Fruit fly (Drosophila melanogaster): ENCODE data around the gene Cpr30F.

The Cpr30F gene

DNA sequence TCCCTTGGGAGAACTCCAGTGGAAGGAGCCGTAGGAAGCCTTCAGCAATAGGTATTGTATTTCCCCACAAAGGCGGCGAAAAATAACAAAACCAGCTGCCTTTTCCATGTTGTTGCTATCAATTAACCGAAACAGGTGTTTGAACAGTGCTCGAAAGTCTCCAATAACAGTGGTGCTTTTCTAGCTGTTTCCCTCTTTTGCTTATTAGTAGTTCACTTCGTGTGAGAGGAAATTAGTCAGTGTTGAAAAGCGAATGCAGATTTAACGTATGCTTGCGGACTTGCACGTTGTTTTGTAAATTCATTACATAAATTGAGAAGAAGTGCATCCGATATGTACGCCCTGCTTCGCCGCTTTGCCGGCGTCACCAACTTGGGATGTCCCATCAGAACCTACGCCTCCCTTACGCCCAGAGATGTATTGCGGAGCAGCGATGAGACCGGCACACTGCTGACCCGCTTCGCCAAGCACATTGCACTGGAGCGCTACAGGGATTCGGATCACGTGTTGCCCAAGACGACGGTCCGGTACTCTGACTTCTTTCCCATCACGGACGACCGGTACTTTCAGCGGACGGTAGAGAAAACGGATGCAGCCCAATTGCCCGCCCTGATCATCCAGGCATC is 5.8 kb upstream of the Cpr30F start, which contains the start of the genes Datp and CG4619 (continued):
- TF ChIP-seq CG9139 (GFP tag; optimal IDR thresholded peaks at IDR 0.05) = no peak
- TF ChIP-seq Ets21C (GFP tag; optimal IDR thresholded peaks at IDR 0.05) = no peak
- TF ChIP-seq fd85E (GFP tag; optimal IDR thresholded peaks at IDR 0.05) = no peak
- TF ChIP-seq fkh (GFP tag; optimal IDR thresholded peaks at IDR 0.05) = no peak
- peak; percentile 42 for TF ChIP-seq cyc (GFP tag; optimal IDR thresholded peaks at IDR 0.05)
- TF ChIP-seq ss (GFP tag; optimal IDR thresholded peaks at IDR 0.05) = no peak
- TF ChIP-seq Eip78C (GFP tag) = peak; percentile 74
- TF ChIP-seq CG10669 (GFP tag; optimal IDR thresholded peaks at IDR 0.05) = no peak
- no peak for TF ChIP-seq CG3032 (tag; optimal IDR thresholded peaks at IDR 0.05)
- peak; percentile 59 for TF ChIP-seq vri (GFP tag; optimal IDR thresholded peaks at IDR 0.05)
- no peak for TF ChIP-seq CG8119 (GFP tag; IDR thresholded peaks at IDR 0.05)
- no peak for TF ChIP-seq Gug (GFP tag; IDR thresholded peaks at IDR 0.05)

DNA sequence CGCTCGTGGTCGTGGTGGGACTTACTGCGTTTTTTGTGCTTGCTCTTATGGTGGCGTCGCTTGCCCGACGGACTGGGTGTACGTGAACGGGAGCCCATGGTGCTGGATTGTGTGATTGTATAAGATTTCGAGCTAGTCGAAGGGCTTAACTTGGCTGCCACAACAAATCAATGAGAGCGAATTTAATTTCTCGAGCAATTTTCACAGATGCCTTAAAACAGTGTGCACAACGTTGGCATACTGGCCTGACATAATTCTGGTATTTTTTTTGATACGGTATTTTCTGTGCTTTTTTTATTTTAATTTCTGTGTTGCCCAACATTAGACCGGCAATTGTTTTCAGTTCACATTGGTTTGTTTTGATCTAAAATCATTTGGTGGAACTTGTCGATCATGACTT is 4.9 kb upstream of the Cpr30F start, which contains the start of gene Arglu1:
TSS of gene Arglu1 (minus strand) at position 227 of the 400 bp plus-strand sequence.
- TF ChIP-seq CG11762 (GFP tag; optimal IDR thresholded peaks at IDR 0.05; ENCODE audit: insufficient read depth) = no peak
- no peak for TF ChIP-seq salr (GFP tag; optimal IDR thresholded peaks at IDR 0.05)
- no peak for TF ChIP-seq CG11902 (GFP tag; optimal IDR thresholded peaks at IDR 0.05)
- TF ChIP-seq CG6792 (GFP tag; optimal IDR thresholded peaks at IDR 0.05) = no peak
- no peak for TF ChIP-seq pdm3 (GFP tag; optimal IDR thresholded peaks at IDR 0.05)
- peak; percentile 53; the same call in 2 of the 3 replicates for TF ChIP-seq CG6163 (GFP tag; IDR thresholded peaks at IDR 0.05)
- no peak for TF ChIP-seq CG4318 (GFP tag; optimal IDR thresholded peaks at IDR 0.05)
- no peak for TF ChIP-seq Eip75B (GFP tag; optimal IDR thresholded peaks at IDR 0.05)
- no peak for TF ChIP-seq OdsH (GFP tag; optimal IDR thresholded peaks at IDR 0.05)
- TF ChIP-seq CG31627 (GFP tag; optimal IDR thresholded peaks at IDR 0.05) = peak; percentile 9
- peak; percentile 41 for TF ChIP-seq lz (GFP tag; optimal IDR thresholded peaks at IDR 0.05)
- peak; percentile 40 for TF ChIP-seq cyc (GFP tag; optimal IDR thresholded peaks at IDR 0.05)
- no peak for TF ChIP-seq acj6 (GFP tag; optimal IDR thresholded peaks at IDR 0.05)
- no peak for TF ChIP-seq esn (GFP tag; optimal IDR thresholded peaks at IDR 0.05)
- no peak for TF ChIP-seq CG8319 (GFP tag; optimal IDR thresholded peaks at IDR 0.05)
- no peak for TF ChIP-seq CG16779 (tag; optimal IDR thresholded peaks at IDR 0.05)
- no peak for TF ChIP-seq CG6276 (GFP tag; optimal IDR thresholded peaks at IDR 0.05)
- no peak for TF ChIP-seq Smox (GFP tag; optimal IDR thresholded peaks at IDR 0.05)
- no peak for TF ChIP-seq Sox14 (GFP tag; optimal IDR thresholded peaks at IDR 0.05)

DNA sequence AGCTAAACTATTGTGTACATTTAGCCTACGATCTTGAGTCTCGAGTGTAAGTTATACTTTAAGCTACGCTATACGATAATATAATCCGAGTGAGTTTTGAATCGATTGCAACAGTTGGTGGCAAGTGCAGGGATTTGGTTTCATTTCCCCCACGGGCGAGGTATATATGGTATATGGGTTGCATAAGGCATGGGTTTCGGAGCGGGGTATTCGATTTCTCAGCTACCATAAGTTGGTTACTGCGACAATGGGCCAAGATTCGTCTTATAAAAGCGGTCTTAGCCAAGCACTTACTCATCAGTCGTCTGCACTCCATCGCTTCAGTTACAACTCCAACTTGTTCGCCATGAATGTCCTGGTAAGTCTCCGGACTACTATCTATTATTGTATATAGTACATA is 2.7 kb downstream of the Cpr30F start, which contains the start of gene CG42367:
TSS of gene CG42367 (plus strand) at position 301 of the 400 bp plus-strand sequence.
- TF ChIP-seq Lpt (GFP tag; optimal IDR thresholded peaks at IDR 0.05) (no peak), Eip75B (GFP tag; optimal IDR thresholded peaks at IDR 0.05) (no peak), fkh (GFP tag; optimal IDR thresholded peaks at IDR 0.05) (no peak), achi (GFP tag; optimal IDR thresholded peaks at IDR 0.05) (no peak), CG6276 (GFP tag; optimal IDR thresholded peaks at IDR 0.05) (no peak), CG3032 (tag; optimal IDR thresholded peaks at IDR 0.05) (no peak), fd85E (GFP tag; optimal IDR thresholded peaks at IDR 0.05) (no peak), Hr39 (GFP tag; optimal IDR thresholded peaks at IDR 0.05) (no peak), CG8119 (GFP tag; IDR thresholded peaks at IDR 0.05) (no peak)

DNA sequence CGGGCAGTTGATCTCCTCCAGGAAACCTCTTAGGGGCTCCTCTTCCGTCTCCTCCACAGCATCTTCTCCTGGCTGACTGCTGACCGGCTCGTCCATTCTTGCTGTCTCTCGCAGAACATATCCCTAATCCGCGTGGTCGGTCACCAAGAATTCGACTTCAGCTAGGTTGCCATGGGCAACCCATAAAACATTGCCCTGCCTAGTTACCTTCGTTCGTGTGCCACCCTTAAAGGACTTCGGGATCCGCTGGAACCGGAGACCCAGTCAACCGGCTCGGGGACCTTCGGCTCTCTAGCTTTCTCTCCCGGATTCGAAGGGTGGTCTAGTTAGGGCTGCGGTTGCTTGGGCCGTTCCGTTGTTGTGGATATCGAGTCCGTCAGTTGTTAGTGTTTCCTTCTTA is 8.2 kb downstream of the Cpr30F start, which contains the start of the genes TbCMF46 and CG42366:
TSS of gene TbCMF46 (minus strand) at position 101 of the 400 bp plus-strand sequence.
TSS of gene CG42366 (plus strand) at position 397 of the 400 bp plus-strand sequence.
- no peak for TF ChIP-seq CG9139 (GFP tag; optimal IDR thresholded peaks at IDR 0.05)
- TF ChIP-seq CG15336 (GFP tag; IDR thresholded peaks at IDR 0.05) = no peak
- no peak for TF ChIP-seq cyc (GFP tag; optimal IDR thresholded peaks at IDR 0.05)
- no peak for TF ChIP-seq Eip93F (GFP tag; optimal IDR thresholded peaks at IDR 0.05)
- no peak for TF ChIP-seq Met (GFP tag; optimal IDR thresholded peaks at IDR 0.05)
- no peak for TF ChIP-seq net (GFP tag; optimal IDR thresholded peaks at IDR 0.05)

All from whole organism, prepupa.